Worm (Caenorhabditis elegans): Measurements from ENCODE around the gene K12H6.9.

K12H6.9 gene

ce11 chrII:2804949-2805348 lies 19.3 kb upstream of the K12H6.9 start:
- TF ChIP-seq ceh-83 (GFP tag; optimal IDR thresholded peaks at IDR 0.05) (no peak), sptf-1 (tag; optimal IDR thresholded peaks at IDR 0.05) (no peak)

ce11 chrII:2805566-2805965 lies 18.6 kb upstream of the K12H6.9 start:
- TF ChIP-seq nhr-237 (tag; optimal IDR thresholded peaks at IDR 0.05) (no peak), mls-2 (tag; optimal IDR thresholded peaks at IDR 0.05) (no peak), ztf-11 (tag; optimal IDR thresholded peaks at IDR 0.05) (no peak), flh-1 (GFP tag; optimal IDR thresholded peaks at IDR 0.05) (no peak), hlh-1 (tag; optimal IDR thresholded peaks at IDR 0.05) (no peak), ces-1 (GFP tag; optimal IDR thresholded peaks at IDR 0.05) (no peak), bed-3 (GFP tag; optimal IDR thresholded peaks at IDR 0.05) (no peak), mep-1 (tag; optimal IDR thresholded peaks at IDR 0.05) (no peak), drap-1 (GFP tag; optimal IDR thresholded peaks at IDR 0.05) (no peak), cnd-1 (tag; optimal IDR thresholded peaks at IDR 0.05) (no peak), sptf-1 (tag; optimal IDR thresholded peaks at IDR 0.05) (no peak), ceh-39 (tag; optimal IDR thresholded peaks at IDR 0.05) (no peak), sem-2 (GFP tag; optimal IDR thresholded peaks at IDR 0.05) (no peak), elt-1 (tag; optimal IDR thresholded peaks at IDR 0.05; ENCODE audit: borderline replicate concordance, insufficient read depth) (no peak), nhr-2 (tag; optimal IDR thresholded peaks at IDR 0.05) (no peak), blmp-1 (tag; optimal IDR thresholded peaks at IDR 0.05) (no peak), unc-62 (GFP tag; optimal IDR thresholded peaks at IDR 0.05) (no peak), ceh-83 (GFP tag; optimal IDR thresholded peaks at IDR 0.05) (no peak), ham-2 (GFP tag; optimal IDR thresholded peaks at IDR 0.05) (no peak)

- TF ChIP-seq unc-62 (GFP tag; optimal IDR thresholded peaks at IDR 0.05) (no peak), mab-5 (tag; optimal IDR thresholded peaks at IDR 0.05) (no peak), nhr-76 (tag; optimal IDR thresholded peaks at IDR 0.05) (no peak), flh-1 (GFP tag; optimal IDR thresholded peaks at IDR 0.05) (no peak), unc-120 (tag; optimal IDR thresholded peaks at IDR 0.05; ENCODE audit: poor library complexity, severe bottlenecking) (no peak)
These were observed 16.5 kb upstream of the K12H6.9 start, which contains the start of gene K12H6.12 for ce11 chrII:2807674-2808206. K12H6.12 (plus strand) TSS chrII:2808156.

ce11 chrII:2815017-2815416 lies 9.2 kb upstream of the K12H6.9 start:
- TF ChIP-seq M03D4.4 (tag; optimal IDR thresholded peaks at IDR 0.05) (no peak), ces-1 (GFP tag; optimal IDR thresholded peaks at IDR 0.05) (no peak), snpc-4 (tag; optimal IDR thresholded peaks at IDR 0.05) (no peak), nhr-76 (tag; optimal IDR thresholded peaks at IDR 0.05) (no peak), nhr-12 (tag; optimal IDR thresholded peaks at IDR 0.05) (no peak), blmp-1 (tag; optimal IDR thresholded peaks at IDR 0.05) (no peak), drap-1 (GFP tag; optimal IDR thresholded peaks at IDR 0.05) (no peak), unc-62 (GFP tag; optimal IDR thresholded peaks at IDR 0.05) (no peak), unc-120 (tag; optimal IDR thresholded peaks at IDR 0.05; ENCODE audit: poor library complexity, severe bottlenecking) (no peak), lin-32 (GFP tag; optimal IDR thresholded peaks at IDR 0.05) (no peak), ceh-43 (GFP tag; optimal IDR thresholded peaks at IDR 0.05) (no peak), flh-1 (GFP tag; optimal IDR thresholded peaks at IDR 0.05) (no peak), pha-4 (tag; optimal IDR thresholded peaks at IDR 0.05) (no peak), hlh-1 (tag; optimal IDR thresholded peaks at IDR 0.05) (no peak), sem-2 (GFP tag; optimal IDR thresholded peaks at IDR 0.05) (no peak), lsy-2 (tag; optimal IDR thresholded peaks at IDR 0.05) (no peak), ztf-11 (tag; optimal IDR thresholded peaks at IDR 0.05) (no peak)

- peak; percentile 46 for TF ChIP-seq zip-8 (tag; optimal IDR thresholded peaks at IDR 0.05)
- no peak for TF ChIP-seq unc-39 (tag; optimal IDR thresholded peaks at IDR 0.05)
These were observed 8.8 kb upstream of the K12H6.9 start, which contains the start of gene K12H6.2 for ce11 chrII:2815444-2815843. K12H6.2 (minus strand) TSS chrII:2815544.

DNA sequence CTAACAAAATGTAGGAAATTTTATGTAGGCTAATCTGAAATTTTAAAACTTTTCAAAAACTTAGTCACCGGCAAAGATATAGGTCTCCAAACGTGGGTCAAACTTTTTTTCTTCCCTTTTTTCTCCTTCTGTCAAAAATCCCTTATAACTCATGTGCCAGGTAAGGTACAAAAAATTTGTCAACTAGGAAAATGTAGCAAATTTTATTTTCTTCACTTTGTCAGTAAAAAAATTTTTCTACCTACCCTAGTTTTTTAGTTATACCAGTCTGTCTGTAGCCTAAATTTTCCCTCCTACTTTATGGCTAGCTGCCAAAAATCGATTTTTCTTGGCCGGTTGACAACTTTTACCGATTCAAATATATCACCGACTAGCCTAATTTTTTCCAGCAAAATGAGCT lies 7.5 kb upstream of the K12H6.9 start, which contains the start of gene set-13:
set-13 (plus strand) TSS at position 301 of the 400 bp plus-strand sequence.
- no peak for TF ChIP-seq elt-3 (tag; optimal IDR thresholded peaks at IDR 0.05)
- no peak for TF ChIP-seq drap-1 (GFP tag; optimal IDR thresholded peaks at IDR 0.05)
- TF ChIP-seq ham-2 (GFP tag; optimal IDR thresholded peaks at IDR 0.05): no peak
- TF ChIP-seq nhr-237 (tag; optimal IDR thresholded peaks at IDR 0.05): no peak
- no peak for TF ChIP-seq nhr-2 (tag; optimal IDR thresholded peaks at IDR 0.05)
- no peak for TF ChIP-seq pha-4 (tag; optimal IDR thresholded peaks at IDR 0.05)
- TF ChIP-seq unc-62 (GFP tag; optimal IDR thresholded peaks at IDR 0.05): no peak
- TF ChIP-seq tbx-8 (GFP tag; optimal IDR thresholded peaks at IDR 0.05): no peak
- TF ChIP-seq M03D4.4 (tag; optimal IDR thresholded peaks at IDR 0.05): no peak
- no peak for TF ChIP-seq sptf-1 (tag; optimal IDR thresholded peaks at IDR 0.05)
- no peak for TF ChIP-seq ces-1 (GFP tag; optimal IDR thresholded peaks at IDR 0.05)
- no peak for TF ChIP-seq bed-3 (GFP tag; optimal IDR thresholded peaks at IDR 0.05)
- no peak for TF ChIP-seq blmp-1 (tag; optimal IDR thresholded peaks at IDR 0.05)
- TF ChIP-seq mls-2 (tag; optimal IDR thresholded peaks at IDR 0.05): no peak
- no peak for TF ChIP-seq elt-1 (tag; optimal IDR thresholded peaks at IDR 0.05; ENCODE audit: borderline replicate concordance, insufficient read depth)
- TF ChIP-seq cnd-1 (tag; optimal IDR thresholded peaks at IDR 0.05): no peak
- TF ChIP-seq nhr-12 (tag; optimal IDR thresholded peaks at IDR 0.05): no peak
- TF ChIP-seq zip-8 (tag; optimal IDR thresholded peaks at IDR 0.05): no peak

Data from whole organism, mixed stage, embryonic.